Fruit fly (Drosophila melanogaster) whole organism: ENCODE results near the gene CG6885.

Experiments used
- CG8478 ChIP-seq: fragments of >200 bp; optimal IDR thresholded peaks from 2 replicates; lab custom pipeline; 2018; ENCODE audit warnings: inconsistent platforms
- Dll ChIP-seq: fragments of >200 bp; optimal IDR thresholded peaks from 2 replicates; lab custom pipeline; 2017
- EcR ChIP-seq, 2 experiments: fragments of >200 bp; optimal IDR thresholded peaks; 2 replicates each; lab custom pipeline; 2017; ENCODE audit warnings: missing biosample characterization in 2 of 2, missing genetic modification characterization in 2 of 2, missing genetic modification reagents in 2 of 2
- pan ChIP-seq: fragments of >200 bp; optimal IDR thresholded peaks from 2 replicates; lab custom pipeline; 2017
- psq ChIP-seq: fragments of >200 bp; optimal IDR thresholded peaks from 2 replicates; lab custom pipeline; 2017
- usp ChIP-seq: fragments of >200 bp; optimal IDR thresholded peaks from 2 replicates; lab custom pipeline; 2017; ENCODE audit warnings: missing biosample characterization, missing genetic modification characterization, mixed read lengths

- no peak for TF ChIP-seq CG8478 (lab: Kevin White, UChicago)
- no peak for TF ChIP-seq EcR (GFP tag; optimal IDR thresholded peaks at IDR 0.05; lab: Kevin White, UChicago)
- no peak for TF ChIP-seq usp (GFP tag; lab: Kevin White, UChicago)
- no peak for TF ChIP-seq Dll (lab: Kevin White, UChicago)
- no peak for TF ChIP-seq psq (lab: Kevin White, UChicago)
- TF ChIP-seq pan (lab: Kevin White, UChicago) = no peak
These were observed 46.4 kb downstream of the CG6885 start for dm6 chr3L:18790630-18791167.
